Fruit fly (Drosophila melanogaster): ENCODE results near the gene Josd.

- TF ChIP-seq klu (GFP tag; IDR thresholded peaks at IDR 0.05): no peak
- TF ChIP-seq Fer2 (tag; optimal IDR thresholded peaks at IDR 0.05): no peak
- TF ChIP-seq Lpt (GFP tag; optimal IDR thresholded peaks at IDR 0.05): no peak
- no peak for TF ChIP-seq hbn (GFP tag; IDR thresholded peaks at IDR 0.05; ENCODE audit: partially characterized antibody)
- TF ChIP-seq H15 (GFP tag; IDR thresholded peaks at IDR 0.05): no peak
- TF ChIP-seq pan (optimal IDR thresholded peaks at IDR 0.05): no peak
- no peak for TF ChIP-seq pan (GFP tag; optimal IDR thresholded peaks at IDR 0.05 in 1 of 2, IDR thresholded peaks at IDR 0.05 in 1 of 2)
- TF ChIP-seq Ravus (GFP tag; IDR thresholded peaks at IDR 0.05): no peak
- no peak for TF ChIP-seq CG33557 (GFP tag; optimal IDR thresholded peaks at IDR 0.05)
- TF ChIP-seq CG15011 (GFP tag; optimal IDR thresholded peaks at IDR 0.05): no peak
- no peak for TF ChIP-seq CG11398 (GFP tag; optimal IDR thresholded peaks at IDR 0.05)
- no peak for TF ChIP-seq CG17359 (tag; optimal IDR thresholded peaks at IDR 0.05)
These were observed 3.5 kb downstream of the Josd start for dm6 chrX:6264456-6264855.
